Fruit fly (Drosophila melanogaster): ENCODE data around the gene Tspo.

Tspo gene

dm6 chr2L:512028-512427, 47.4 kb upstream of the Tspo start (continued):
- TF ChIP-seq croc (GFP tag; conservative IDR thresholded peaks at IDR 0.05) (no peak), MTF-1 (GFP tag; optimal IDR thresholded peaks at IDR 0.05; ENCODE audit: borderline replicate concordance) (no peak), ara (GFP tag; IDR thresholded peaks at IDR 0.05) (0 out of 2 replicates have a peak, but pooled peaks have one; percentile 39), Atf-2 (GFP tag; optimal IDR thresholded peaks at IDR 0.05) (no peak), CG8281 (tag; optimal IDR thresholded peaks at IDR 0.05) (peak; percentile 11), CG4328 (GFP tag; optimal IDR thresholded peaks at IDR 0.05) (no peak), ap (GFP tag; IDR thresholded peaks at IDR 0.05) (peak; percentile 62), D (optimal IDR thresholded peaks at IDR 0.05) (no peak), D (GFP tag; optimal IDR thresholded peaks at IDR 0.05) (peak; percentile 14), CG13296 (GFP tag; optimal IDR thresholded peaks at IDR 0.05) (no peak), H2.0 (GFP tag; IDR thresholded peaks at IDR 0.05) (peak; percentile 72), ewg (GFP tag; optimal IDR thresholded peaks at IDR 0.05) (peak; percentile 46), Eip74EF (GFP tag; optimal IDR thresholded peaks at IDR 0.05) (peak in 1 of 2 experiments; percentile 43), dm (GFP tag; optimal IDR thresholded peaks at IDR 0.05) (no peak), Chrac-16 (GFP tag; optimal IDR thresholded peaks at IDR 0.05) (peak; percentile 58), Antp (GFP tag; optimal IDR thresholded peaks at IDR 0.05) (no peak), NC2α (GFP tag; optimal IDR thresholded peaks at IDR 0.05) (no peak), esg (GFP tag; conservative IDR thresholded peaks at IDR 0.05) (peak; percentile 58), CG14860 (GFP tag; IDR thresholded peaks at IDR 0.05; ENCODE audit: partially characterized antibody) (no peak), CG14050 (GFP tag; IDR thresholded peaks at IDR 0.05) (peak; percentile 38; the same call in 1 of the 3 replicates), Bgb (GFP tag; IDR thresholded peaks at IDR 0.05; ENCODE audit: partially characterized antibody) (no peak), CG11504 (tag; optimal IDR thresholded peaks at IDR 0.05) (peak; percentile 81), CG3847 (GFP tag; IDR thresholded peaks at IDR 0.05) (peak; percentile 12; the same call in 1 of the 2 replicates), Vsx1 (GFP tag; optimal IDR thresholded peaks at IDR 0.05) (no peak), Lpt (GFP tag; optimal IDR thresholded peaks at IDR 0.05) (no peak), inv (GFP tag; IDR thresholded peaks at IDR 0.05; ENCODE audit: partially characterized antibody) (no peak), schlank (tag; optimal IDR thresholded peaks at IDR 0.05) (no peak), Bteb2 (GFP tag; optimal IDR thresholded peaks at IDR 0.05) (peak; percentile 5), Usf (GFP tag; optimal IDR thresholded peaks at IDR 0.05) (no peak), CG12391 (tag; optimal IDR thresholded peaks at IDR 0.05) (peak; percentile 74), fd64A (GFP tag; optimal IDR thresholded peaks at IDR 0.05) (peak; percentile 0), B-H2 (GFP tag; optimal IDR thresholded peaks at IDR 0.05) (no peak), CG11695 (GFP tag; IDR thresholded peaks at IDR 0.05) (peak; percentile 28; the same call in 1 of the 3 replicates), toy (GFP tag; IDR thresholded peaks at IDR 0.05) (no peak), bigmax (GFP tag; optimal IDR thresholded peaks at IDR 0.05) (no peak), zf30C (GFP tag; optimal IDR thresholded peaks at IDR 0.05) (peak; percentile 8), caup (GFP tag; optimal IDR thresholded peaks at IDR 0.05; ENCODE audit: severe bottlenecking) (peak; percentile 5), gsb-n (tag; optimal IDR thresholded peaks at IDR 0.05) (peak; percentile 48), CG2129 (GFP tag; IDR thresholded peaks at IDR 0.05; ENCODE audit: partially characterized antibody) (no peak), CG2202 (tag; optimal IDR thresholded peaks at IDR 0.05) (peak; percentile 45), CG1647 (GFP tag; optimal IDR thresholded peaks at IDR 0.05) (no peak), CG10209 (GFP tag; optimal IDR thresholded peaks at IDR 0.05) (peak; percentile 62), gcm (GFP tag; optimal IDR thresholded peaks at IDR 0.05) (peak; percentile 53), Gug (GFP tag; IDR thresholded peaks at IDR 0.05) (0 out of 4 replicates have a peak, but pooled peaks have one; percentile 11), CG31224 (GFP tag; IDR thresholded peaks at IDR 0.05) (no peak), crp (GFP tag; optimal IDR thresholded peaks at IDR 0.05) (no peak), Taf1 (GFP tag; IDR thresholded peaks at IDR 0.05) (no peak), psq (GFP tag; optimal IDR thresholded peaks at IDR 0.05) (peak; percentile 4), CG33557 (GFP tag; optimal IDR thresholded peaks at IDR 0.05) (no peak), Hey (tag; optimal IDR thresholded peaks at IDR 0.05) (no peak)
